Worm (Caenorhabditis elegans) whole organism, late embryonic: ENCODE results near the gene Y49G5A.1.

Experiments
- C38D4.7 ChIP-seq: fragments of 200-800 bp; sonication (Bioruptor generic); optimal IDR thresholded peaks from 2 replicates; lab custom pipeline; 2018; ENCODE audit warnings: mild to moderate bottlenecking, missing genetic modification characterization, moderate library complexity, missing compliant biosample characterization
- F13H6.1 ChIP-seq: sonication (generic microtip); optimal IDR thresholded peaks from 2 replicates; lab custom pipeline; 2016; ENCODE audit warnings: missing genetic modification characterization, missing compliant biosample characterization
- K02D7.2 ChIP-seq: sonication (generic microtip); optimal IDR thresholded peaks from 2 replicates; lab custom pipeline; 2017; ENCODE audit warnings: mild to moderate bottlenecking, missing genetic modification characterization, missing compliant biosample characterization
- K09A11.1 ChIP-seq: sonication (generic microtip); optimal IDR thresholded peaks from 2 replicates; lab custom pipeline; 2017; ENCODE audit warnings: antibody characterized with exemption, mild to moderate bottlenecking, missing genetic modification characterization, missing compliant biosample characterization; ENCODE audit not compliant: insufficient read depth
- Y22D7AL.16 ChIP-seq: sonication (generic microtip); optimal IDR thresholded peaks from 2 replicates; lab custom pipeline; 2016; ENCODE audit warnings: missing genetic modification characterization, missing compliant biosample characterization
- ahr-1 ChIP-seq: sonication (generic microtip); optimal IDR thresholded peaks from 2 replicates; lab custom pipeline; 2016; ENCODE audit warnings: missing genetic modification characterization, missing compliant biosample characterization
- ama-1 ChIP-seq: fragments of 150-350 bp; optimal IDR thresholded peaks from 2 replicates; lab custom pipeline; 2014
- ceh-18 ChIP-seq: sonication (generic microtip); optimal IDR thresholded peaks from 2 replicates; lab custom pipeline; 2016; ENCODE audit warnings: missing genetic modification characterization, missing compliant biosample characterization
- ceh-19 ChIP-seq: fragments of 200-800 bp; sonication (Bioruptor generic); optimal IDR thresholded peaks from 2 replicates; lab custom pipeline; 2018; ENCODE audit warnings: mild to moderate bottlenecking, missing genetic modification characterization, missing compliant biosample characterization
- ceh-24 ChIP-seq: sonication (generic microtip); optimal IDR thresholded peaks from 2 replicates; lab custom pipeline; 2016; ENCODE audit warnings: mild to moderate bottlenecking, missing genetic modification characterization, missing compliant biosample characterization
- ceh-30 ChIP-seq: fragments of 150-350 bp; optimal IDR thresholded peaks from 2 replicates; lab custom pipeline; 2014; ENCODE audit warnings: missing biosample characterization, missing genetic modification characterization
- ceh-31 ChIP-seq: sonication (generic microtip); optimal IDR thresholded peaks from 2 replicates; lab custom pipeline; 2016; ENCODE audit warnings: missing genetic modification characterization, missing compliant biosample characterization
- dve-1 ChIP-seq: sonication (generic microtip); optimal IDR thresholded peaks from 2 replicates; lab custom pipeline; 2017; ENCODE audit warnings: antibody characterized with exemption, mild to moderate bottlenecking, missing genetic modification characterization, missing compliant biosample characterization
- elt-2 ChIP-seq: sonication (generic microtip); optimal IDR thresholded peaks from 2 replicates; lab custom pipeline; 2016; ENCODE audit warnings: missing genetic modification reagents, missing genetic modification characterization, missing compliant biosample characterization
- ets-4 ChIP-seq: sonication (generic microtip); optimal IDR thresholded peaks from 2 replicates; lab custom pipeline; 2016; ENCODE audit warnings: missing genetic modification characterization, missing compliant biosample characterization
- fkh-10 ChIP-seq: fragments of 150-350 bp; optimal IDR thresholded peaks from 2 replicates; lab custom pipeline; 2014; ENCODE audit warnings: missing biosample characterization, missing genetic modification reagents, missing genetic modification characterization
- gmeb-2 ChIP-seq: sonication (generic microtip); optimal IDR thresholded peaks from 2 replicates; lab custom pipeline; 2016; ENCODE audit warnings: missing genetic modification characterization, inconsistent platforms, missing compliant biosample characterization
- hlh-15 ChIP-seq: sonication (generic microtip); optimal IDR thresholded peaks from 2 replicates; lab custom pipeline; 2016; ENCODE audit warnings: missing genetic modification characterization, missing compliant biosample characterization
- hlh-30 ChIP-seq: sonication (generic microtip); optimal IDR thresholded peaks from 2 replicates; lab custom pipeline; 2017; ENCODE audit warnings: antibody characterized with exemption, missing genetic modification characterization, missing compliant biosample characterization; ENCODE audit not compliant: insufficient read depth
- hlh-6 ChIP-seq: sonication (generic microtip); optimal IDR thresholded peaks from 2 replicates; lab custom pipeline; 2016; ENCODE audit warnings: missing genotype, missing genetic modification characterization, missing compliant biosample characterization
- nfya-1 ChIP-seq: sonication (generic microtip); optimal IDR thresholded peaks from 2 replicates; lab custom pipeline; 2017; ENCODE audit warnings: missing genetic modification characterization, mild to moderate bottlenecking, missing compliant biosample characterization, antibody characterized with exemption, moderate library complexity
- nhr-232 ChIP-seq: sonication (generic microtip); optimal IDR thresholded peaks from 2 replicates; lab custom pipeline; 2016; ENCODE audit warnings: missing genetic modification characterization, missing compliant biosample characterization
- odd-2 ChIP-seq: sonication (generic microtip); optimal IDR thresholded peaks from 2 replicates; lab custom pipeline; 2017; ENCODE audit warnings: antibody characterized with exemption, mild to moderate bottlenecking, missing genetic modification characterization, missing compliant biosample characterization
- pag-3 ChIP-seq: sonication (generic microtip); optimal IDR thresholded peaks from 2 replicates; lab custom pipeline; 2016; ENCODE audit warnings: missing compliant biosample characterization, missing genetic modification characterization, borderline replicate concordance
- pax-1 ChIP-seq: fragments of 150-350 bp; optimal IDR thresholded peaks from 2 replicates; lab custom pipeline; 2014; ENCODE audit warnings: missing biosample characterization, missing genetic modification characterization
- rnt-1 ChIP-seq: sonication (generic microtip); optimal IDR thresholded peaks from 2 replicates; lab custom pipeline; 2016; ENCODE audit warnings: missing genetic modification characterization, missing compliant biosample characterization
- sdc-2 ChIP-seq: sonication (generic microtip); optimal IDR thresholded peaks from 2 replicates; lab custom pipeline; 2016; ENCODE audit warnings: missing genotype, missing genetic modification characterization, missing compliant biosample characterization
- sox-4 ChIP-seq: sonication (generic microtip); optimal IDR thresholded peaks from 2 replicates; lab custom pipeline; 2017; ENCODE audit warnings: mild to moderate bottlenecking, missing genetic modification characterization, inconsistent platforms, missing compliant biosample characterization
- syd-9 ChIP-seq: sonication (generic microtip); optimal IDR thresholded peaks from 2 replicates; lab custom pipeline; 2016; ENCODE audit warnings: mild to moderate bottlenecking, missing genetic modification characterization, moderate library complexity, missing compliant biosample characterization
- unc-3 ChIP-seq, 2 experiments: fragments of 200-800 bp in 1 of 2; sonication (Bioruptor generic) in 1 of 2; sonication (generic microtip) in 1 of 2; conservative IDR thresholded peaks in 1 of 2; optimal IDR thresholded peaks in 1 of 2; 2 replicates each; pipeline versions ENCODE4 v1.3.6 to Lab custom; 2016 to 2022; ENCODE audit warnings: missing compliant biosample characterization in 2 of 2, missing genetic modification characterization in 2 of 2, missing genetic modification reagents in 1 of 2
- unc-55 ChIP-seq: sonication (generic microtip); optimal IDR thresholded peaks from 2 replicates; lab custom pipeline; 2017; ENCODE audit warnings: missing biosample characterization, missing genetic modification reagents, missing genetic modification characterization

Y49G5A.1 gene

DNA sequence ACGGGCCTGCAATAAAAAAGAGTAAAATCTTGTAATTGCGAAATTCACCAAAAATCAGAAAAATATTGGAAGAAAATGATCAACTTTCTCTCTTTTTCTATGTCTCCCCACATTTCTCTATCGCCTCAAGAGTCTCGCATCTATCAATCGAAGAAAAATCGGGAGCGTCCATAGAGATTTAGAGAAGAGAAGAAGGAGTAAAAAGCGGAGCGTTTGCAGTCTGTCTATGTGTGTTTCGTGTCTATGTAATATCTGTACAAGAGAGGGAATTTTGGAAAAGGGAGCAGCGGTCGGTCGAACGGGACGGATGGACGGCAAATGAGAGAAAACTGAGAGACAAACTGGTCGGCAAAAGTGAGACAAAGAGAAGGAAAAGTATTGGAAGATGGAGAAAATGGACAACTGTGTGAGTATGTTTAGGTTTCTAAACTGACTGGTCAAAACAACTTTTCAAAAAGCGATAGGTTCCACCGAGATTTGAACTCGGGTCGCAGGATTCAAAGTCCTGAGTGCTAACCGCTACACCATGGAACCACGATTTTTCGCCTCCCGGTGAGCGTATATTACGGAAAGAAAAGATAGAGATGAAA lies 42.6 kb upstream of the Y49G5A.1 start:
- TF ChIP-seq nhr-232 (tag; lab: Kevin White, UChicago) (no peak), ceh-19 (peak; percentile 7), K02D7.2 (tag; lab: Kevin White, UChicago) (no peak), pax-1 (tag; lab: Kevin White, UChicago) (no peak), ets-4 (tag; lab: Kevin White, UChicago) (no peak), dve-1 (tag; lab: Kevin White, UChicago) (peak; percentile 5), ceh-18 (tag; lab: Kevin White, UChicago) (peak; percentile 22), Y22D7AL.16 (no peak), K09A11.1 (tag; lab: Kevin White, UChicago) (no peak), sox-4 (tag; lab: Kevin White, UChicago) (peak; percentile 24), hlh-30 (tag; lab: Kevin White, UChicago) (no peak), ahr-1 (tag; lab: Kevin White, UChicago) (no peak), syd-9 (tag; lab: Kevin White, UChicago) (no peak), unc-3 (GFP tag; conservative IDR thresholded peaks at IDR 0.05; lab: Robert Waterston, UW) (no peak), unc-3 (tag; optimal IDR thresholded peaks at IDR 0.05; lab: Kevin White, UChicago) (no peak), ceh-31 (tag; lab: Kevin White, UChicago) (peak; percentile 1), rnt-1 (tag; lab: Kevin White, UChicago) (peak; percentile 20)

DNA sequence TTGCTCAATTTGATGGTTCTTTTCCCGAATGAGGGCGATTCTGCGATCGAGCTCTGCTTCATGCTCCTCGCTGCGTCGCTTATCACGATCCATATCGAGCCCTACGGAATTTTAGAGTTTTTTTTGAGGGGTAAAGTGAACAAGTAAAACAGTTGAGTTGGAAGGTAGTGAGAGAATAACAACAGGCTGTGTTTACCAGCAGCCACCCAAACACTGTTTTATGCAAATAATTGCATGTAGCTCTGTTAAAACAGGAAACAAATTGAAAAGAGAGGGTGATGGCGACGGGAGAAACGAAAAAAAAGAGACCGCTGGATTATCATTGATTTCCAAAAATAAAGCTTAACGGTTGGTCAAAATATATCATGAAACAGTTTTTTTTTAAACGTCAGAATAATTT lies 41.1 kb upstream of the Y49G5A.1 start, which contains the start of gene C10G8.8:
Gene C10G8.8, minus strand, starts transcription at position 101 of the 400 bp plus-strand sequence.
- no peak for TF ChIP-seq pag-3 (tag; lab: Kevin White, UChicago)
- no peak for TF ChIP-seq dve-1 (tag; lab: Kevin White, UChicago)
- no peak for TF ChIP-seq ceh-18 (tag; lab: Kevin White, UChicago)
- no peak for TF ChIP-seq F13H6.1 (tag; lab: Kevin White, UChicago)
- TF ChIP-seq C38D4.7 (GFP tag; lab: Kevin White, UChicago), result no peak
- no peak for TF ChIP-seq fkh-10 (GFP tag; lab: Kevin White, UChicago)
- no peak for TF ChIP-seq ceh-24
- no peak for TF ChIP-seq syd-9 (tag; lab: Kevin White, UChicago)
- TF ChIP-seq nfya-1, result no peak
- no peak for TF ChIP-seq gmeb-2 (tag; lab: Kevin White, UChicago)
- no peak for TF ChIP-seq hlh-15 (tag; lab: Kevin White, UChicago)
- TF ChIP-seq K09A11.1 (tag; lab: Kevin White, UChicago), result no peak
- TF ChIP-seq unc-55 (GFP tag; lab: Kevin White, UChicago), result no peak
- no peak for TF ChIP-seq sdc-2

- TF ChIP-seq pag-3 (tag; lab: Kevin White, UChicago), result no peak
- no peak for TF ChIP-seq hlh-15 (tag; lab: Kevin White, UChicago)
- no peak for TF ChIP-seq elt-2
- no peak for TF ChIP-seq sdc-2
- no peak for TF ChIP-seq ets-4 (tag; lab: Kevin White, UChicago)
- TF ChIP-seq K09A11.1 (tag; lab: Kevin White, UChicago), result no peak
These were observed 37.4 kb upstream of the Y49G5A.1 start, which contains the start of gene ceh-33 for ce11 chrV:5324566-5324965. TSS of gene ceh-33 (minus strand) at chrV:5324666.

DNA sequence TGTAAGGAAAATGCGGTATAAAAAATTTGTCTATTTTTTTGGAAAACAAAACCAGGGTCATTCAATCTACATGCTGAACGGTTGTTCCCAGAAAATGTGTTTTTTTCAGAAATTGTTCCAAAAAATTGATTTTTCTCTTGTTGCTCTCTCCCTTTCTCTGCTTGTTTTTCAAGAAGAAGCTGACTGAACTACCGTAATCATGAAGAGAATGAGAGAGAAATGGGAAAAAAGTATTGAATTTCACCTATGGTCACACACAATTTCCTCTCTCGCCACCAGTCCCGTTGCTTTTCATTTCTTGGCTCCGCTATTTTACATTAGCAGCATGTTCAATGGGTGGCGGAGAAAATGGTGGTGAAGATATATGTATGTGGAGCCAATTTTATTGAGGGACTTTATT lies 35.6 kb upstream of the Y49G5A.1 start:
- no peak for TF ChIP-seq ama-1 (lab: Kevin White, UChicago)
- no peak for TF ChIP-seq odd-2 (tag; lab: Kevin White, UChicago)
- peak; percentile 48 for TF ChIP-seq ceh-19

DNA sequence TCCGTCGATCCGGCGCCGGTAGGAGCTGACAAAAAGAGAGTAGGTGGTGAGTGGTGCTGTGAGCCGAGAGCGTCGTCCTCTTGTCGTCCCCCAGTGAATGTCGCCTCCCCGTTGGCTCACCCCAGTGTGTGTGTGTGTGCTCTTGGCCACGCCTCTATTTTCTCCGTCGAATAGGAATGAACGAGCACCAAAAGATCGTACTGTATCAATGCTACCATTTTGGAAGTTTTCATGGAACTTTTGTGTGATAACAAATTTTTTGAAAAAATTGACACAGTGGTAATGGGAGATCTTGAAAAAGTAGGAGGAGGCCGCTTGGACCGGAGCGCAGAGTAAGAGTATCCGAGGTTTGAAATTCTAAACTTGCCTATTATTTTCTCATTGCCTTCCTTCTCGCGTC lies 32.3 kb upstream of the Y49G5A.1 start, which contains the start of gene ceh-34:
Gene ceh-34, minus strand, starts transcription at position 101 of the 400 bp plus-strand sequence.
- TF ChIP-seq ceh-30 (tag; lab: Kevin White, UChicago) (no peak), hlh-6 (peak; percentile 24)
